Worm (Caenorhabditis elegans): Measurements from ENCODE around the gene M163.9.

DNA sequence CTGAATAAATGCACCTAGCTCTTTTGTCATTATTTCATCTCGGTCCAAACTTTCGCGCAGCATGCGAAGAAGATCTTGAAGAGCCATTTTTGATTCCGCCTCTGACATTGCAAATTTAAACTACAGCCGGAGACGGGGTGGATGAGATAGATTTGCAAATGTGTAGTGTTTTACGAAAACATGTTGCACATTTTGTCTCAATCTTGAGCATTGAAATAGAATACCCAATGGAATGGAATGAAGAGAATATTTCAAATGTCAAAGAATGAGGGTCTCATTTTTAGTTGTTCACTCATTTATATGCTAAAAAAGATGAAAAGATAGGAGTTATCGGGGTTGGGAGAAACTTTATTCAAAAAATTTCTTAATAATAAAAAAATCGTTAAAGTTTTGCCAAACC is 14.0 kb upstream of the M163.9 start, which contains the start of gene Y66C5A.1:
- no peak for TF ChIP-seq dao-5 (tag; optimal IDR thresholded peaks at IDR 0.05)
- TF ChIP-seq him-1 (tag; optimal IDR thresholded peaks at IDR 0.05) = no peak
